Worm (Caenorhabditis elegans): Measurements from ENCODE around the gene srx-88.

DNA sequence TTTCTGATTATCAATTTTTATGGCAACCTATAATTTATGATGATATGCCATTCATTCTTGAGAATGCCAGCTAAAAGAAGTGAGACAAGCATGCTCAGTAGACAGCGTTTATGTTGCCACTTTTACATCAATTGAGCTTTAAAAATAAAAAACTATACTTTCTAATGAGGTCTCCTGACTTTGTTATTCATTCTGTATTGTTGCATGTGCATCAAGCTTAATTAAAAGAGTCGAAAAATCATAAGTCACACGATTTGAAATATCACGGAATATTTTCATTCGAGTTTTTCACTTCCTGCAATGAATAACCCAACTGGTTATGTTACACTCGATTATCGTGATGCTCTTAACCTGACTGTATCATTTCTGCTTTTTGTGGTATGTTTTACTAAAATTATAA is 20.7 kb upstream of the srx-88 start, which contains the start of gene srx-86:
- no peak for TF ChIP-seq gei-8 (GFP tag; optimal IDR thresholded peaks at IDR 0.05)
- no peak for TF ChIP-seq skn-1 (tag; optimal IDR thresholded peaks at IDR 0.05)
- no peak for TF ChIP-seq snpc-4 (tag; optimal IDR thresholded peaks at IDR 0.05)
- TF ChIP-seq ZK546.5 (tag; optimal IDR thresholded peaks at IDR 0.05) = no peak
